Fruit fly (Drosophila melanogaster) S2 (cell line): ENCODE measurements around the gene capu.

Source experiments
- CG8478 ChIP-seq: fragments of >200 bp; optimal IDR thresholded peaks from 2 replicates; lab custom pipeline; 2018
- CTCF ChIP-seq, 2 experiments: fragments of >200 bp; optimal IDR thresholded peaks; 2 replicates each; lab custom pipeline; 2018

DNA sequence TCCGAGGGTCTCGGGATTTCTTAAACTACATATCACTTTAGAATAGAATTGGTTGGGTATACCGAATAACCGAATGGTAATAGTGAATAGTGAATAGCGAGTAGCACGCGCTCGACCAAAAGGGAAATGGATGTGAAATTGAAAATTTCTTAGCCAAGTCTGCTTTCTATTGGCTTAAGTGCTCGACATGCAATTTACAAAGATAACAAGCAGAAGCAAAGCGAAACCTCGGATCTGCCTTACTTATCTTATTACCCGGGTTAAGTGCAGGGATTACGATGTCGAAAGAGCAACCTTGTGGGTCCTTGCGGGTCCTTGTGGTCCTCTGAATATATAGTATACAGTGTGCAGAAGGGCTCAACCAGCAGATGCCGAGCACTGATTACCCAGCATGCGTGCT is 73.4 kb downstream of the capu start:
- TF ChIP-seq CG8478 (lab: Kevin White, UChicago) (no peak), CTCF (optimal IDR thresholded peaks at IDR 0.05; lab: Kevin White, UChicago) (no peak)
